Worm (Caenorhabditis elegans) whole organism, young adult: Measurements from ENCODE around the gene T28C12.6.
A peak's percentile ranks its signal among the peaks of the same experiment; 100 is the strongest.

Experiments used
- C06A6.2 ChIP-seq: fragments of 200-800 bp; sonication (Bioruptor generic); conservative IDR thresholded peaks from 2 replicates; pipeline ENCODE4 v1.3.6; 2022; ENCODE audit warnings: missing genetic modification characterization, missing compliant biosample characterization
- C17E4.6 ChIP-seq: fragments of 200-800 bp; sonication (Bioruptor generic); IDR thresholded peaks from 2 replicates; pipeline ENCODE4 v1.3.6; 2022; ENCODE audit warnings: missing genetic modification reagents, missing genetic modification characterization, missing compliant biosample characterization
- F23B12.7 ChIP-seq: sonication (generic microtip); optimal IDR thresholded peaks from 2 replicates; lab custom pipeline; 2017; ENCODE audit warnings: missing genetic modification characterization, mild to moderate bottlenecking, missing compliant biosample characterization, antibody characterized with exemption, moderate library complexity; ENCODE audit not compliant: insufficient read depth
- F49E8.2 ChIP-seq: sonication (generic microtip); optimal IDR thresholded peaks from 3 replicates; lab custom pipeline; 2017; ENCODE audit warnings: missing genetic modification characterization, mild to moderate bottlenecking, missing compliant biosample characterization, antibody characterized with exemption, moderate library complexity; ENCODE audit not compliant: insufficient read depth
- F55B11.4 ChIP-seq: sonication (generic microtip); optimal IDR thresholded peaks from 2 replicates; lab custom pipeline; 2016; ENCODE audit warnings: missing compliant biosample characterization, missing genetic modification characterization, borderline replicate concordance; ENCODE audit not compliant: insufficient read depth
- F57A8.1 ChIP-seq: fragments of 200-800 bp; sonication (Bioruptor generic); optimal IDR thresholded peaks from 2 replicates; lab custom pipeline; 2018; ENCODE audit warnings: mild to moderate bottlenecking, missing genetic modification characterization, moderate library complexity, missing compliant biosample characterization
- F57C9.4 ChIP-seq: sonication (generic microtip); optimal IDR thresholded peaks from 2 replicates; lab custom pipeline; 2017; ENCODE audit warnings: mild to moderate bottlenecking, missing genetic modification characterization, missing compliant biosample characterization
- K12H6.12 ChIP-seq: fragments of 200-800 bp; sonication (Bioruptor generic); optimal IDR thresholded peaks from 2 replicates; lab custom pipeline; 2018; ENCODE audit warnings: mild to moderate bottlenecking, missing genetic modification characterization, missing compliant biosample characterization
- T07F8.4 ChIP-seq: sonication (generic microtip); optimal IDR thresholded peaks from 2 replicates; lab custom pipeline; 2016; ENCODE audit warnings: mild to moderate bottlenecking, missing genetic modification characterization, moderate library complexity, missing compliant biosample characterization
- Y53G8AR.9 ChIP-seq: fragments of 200-800 bp; sonication (Bioruptor generic); conservative IDR thresholded peaks from 2 replicates; pipeline ENCODE4 v1.3.6; 2022; ENCODE audit warnings: missing genetic modification reagents, missing genetic modification characterization, missing compliant biosample characterization
- akir-1 ChIP-seq: fragments of 200-800 bp; sonication (Bioruptor generic); optimal IDR thresholded peaks from 2 replicates; lab custom pipeline; 2018; ENCODE audit warnings: mild to moderate bottlenecking, missing genetic modification characterization, moderate library complexity, missing compliant biosample characterization
- ama-1 ChIP-seq, 3 experiments: fragments of 150-350 bp in 1 of 3; sonication (generic microtip) in 2 of 3; optimal IDR thresholded peaks; 2 replicates each; lab custom pipeline; 2014 to 2018; ENCODE audit warnings: missing biosample characterization in 2 of 3, missing genetic modification characterization in 2 of 3, missing genetic modification reagents in 2 of 3
- aptf-2 ChIP-seq: fragments of 200-800 bp; sonication (Bioruptor generic); conservative IDR thresholded peaks from 2 replicates; pipeline ENCODE4 v1.3.6; 2022; ENCODE audit warnings: missing genetic modification reagents, missing genetic modification characterization, missing compliant biosample characterization
- attf-5 ChIP-seq: fragments of 200-800 bp; sonication (Bioruptor generic); optimal IDR thresholded peaks from 2 replicates; lab custom pipeline; 2018; ENCODE audit warnings: mild to moderate bottlenecking, missing genetic modification characterization, missing compliant biosample characterization
- ccch-3 ChIP-seq: fragments of 200-800 bp; sonication (Bioruptor generic); optimal IDR thresholded peaks from 2 replicates; lab custom pipeline; 2018; ENCODE audit warnings: mild to moderate bottlenecking, missing genetic modification characterization, missing compliant biosample characterization
- ceh-79 ChIP-seq: sonication (generic microtip); optimal IDR thresholded peaks from 2 replicates; lab custom pipeline; 2017; ENCODE audit warnings: mild to moderate bottlenecking, missing genetic modification characterization, missing compliant biosample characterization
- dox-1 ChIP-seq: fragments of 200-800 bp; sonication (Bioruptor generic); IDR thresholded peaks from 2 replicates; pipeline ENCODE4 v1.3.6; 2022; ENCODE audit warnings: missing genetic modification reagents, missing genetic modification characterization, missing compliant biosample characterization
- dpff-1 ChIP-seq: sonication (generic microtip); optimal IDR thresholded peaks from 2 replicates; lab custom pipeline; 2017; ENCODE audit warnings: mild to moderate bottlenecking, missing genetic modification characterization, missing compliant biosample characterization
- dpl-1 ChIP-seq: fragments of 150-350 bp; optimal IDR thresholded peaks from 2 replicates; lab custom pipeline; 2014; ENCODE audit warnings: missing biosample characterization, missing genetic modification reagents, missing genetic modification characterization
- efl-1 ChIP-seq: fragments of 150-350 bp; optimal IDR thresholded peaks from 2 replicates; lab custom pipeline; 2014; ENCODE audit warnings: missing biosample characterization, missing genetic modification reagents, missing genetic modification characterization
- egl-18 ChIP-seq: fragments of 200-800 bp; sonication (Bioruptor generic); IDR thresholded peaks from 2 replicates; pipeline ENCODE4 v1.3.6; 2022; ENCODE audit warnings: missing genetic modification reagents, missing genetic modification characterization, missing compliant biosample characterization
- egrh-3 ChIP-seq: fragments of 200-800 bp; sonication (Bioruptor generic); IDR thresholded peaks from 2 replicates; pipeline ENCODE4 v1.3.6; 2022; ENCODE audit warnings: missing genetic modification reagents, missing genetic modification characterization, missing compliant biosample characterization
- ekl-4 ChIP-seq: fragments of 200-800 bp; sonication (Bioruptor generic); IDR thresholded peaks from 2 replicates; pipeline ENCODE4 v1.3.6; 2022; ENCODE audit warnings: missing genetic modification reagents, missing genetic modification characterization, missing compliant biosample characterization
- gei-17 ChIP-seq: fragments of 200-800 bp; sonication (Bioruptor generic); optimal IDR thresholded peaks from 2 replicates; lab custom pipeline; 2018; ENCODE audit warnings: mild to moderate bottlenecking, missing genetic modification characterization, missing compliant biosample characterization
- hmg-1.2 ChIP-seq: fragments of 200-800 bp; sonication (Bioruptor generic); IDR thresholded peaks from 2 replicates; pipeline ENCODE4 v1.3.6; 2022; ENCODE audit warnings: missing genetic modification reagents, missing genetic modification characterization, missing compliant biosample characterization
- let-607 ChIP-seq, 2 experiments: fragments of 200-800 bp in 1 of 2; sonication (Bioruptor generic) in 1 of 2; sonication (generic microtip) in 1 of 2; optimal IDR thresholded peaks; 2 replicates each; lab custom pipeline; 2016 to 2018; ENCODE audit warnings: mild to moderate bottlenecking in 2 of 2, missing compliant biosample characterization in 2 of 2, missing genetic modification characterization in 2 of 2, moderate library complexity in 2 of 2, missing genotype in 1 of 2
- lin-26 ChIP-seq: fragments of 200-800 bp; sonication (Bioruptor generic); IDR thresholded peaks from 2 replicates; pipeline ENCODE4 v1.3.6; 2022; ENCODE audit warnings: missing genetic modification reagents, missing genetic modification characterization, missing compliant biosample characterization
- lin-35 ChIP-seq, 3 experiments: fragments of 150-350 bp in 2 of 3; sonication (generic microtip) in 1 of 3; optimal IDR thresholded peaks; 2 replicates each; lab custom pipeline; 2014 to 2018; ENCODE audit warnings: missing biosample characterization in 3 of 3, missing genetic modification characterization in 3 of 3, missing genetic modification reagents in 3 of 3
- lin-40 ChIP-seq: sonication (generic microtip); optimal IDR thresholded peaks from 2 replicates; lab custom pipeline; 2016; ENCODE audit warnings: missing genetic modification characterization, mild to moderate bottlenecking, missing compliant biosample characterization, missing genotype, missing genetic modification reagents
- lin-54 ChIP-seq: fragments of 200-800 bp; sonication (Bioruptor generic); optimal IDR thresholded peaks from 2 replicates; lab custom pipeline; 2018; ENCODE audit warnings: mild to moderate bottlenecking, missing genetic modification characterization, missing compliant biosample characterization
- lir-1 ChIP-seq: fragments of 200-800 bp; sonication (Bioruptor generic); conservative IDR thresholded peaks from 2 replicates; pipeline ENCODE4 v1.3.6; 2022; ENCODE audit warnings: missing genetic modification reagents, missing genetic modification characterization, missing compliant biosample characterization
- madf-10 ChIP-seq: sonication (generic microtip); optimal IDR thresholded peaks from 2 replicates; lab custom pipeline; 2016; ENCODE audit warnings: mild to moderate bottlenecking, missing genetic modification characterization, missing compliant biosample characterization
- madf-6 ChIP-seq: fragments of 200-800 bp; sonication (Bioruptor generic); IDR thresholded peaks from 2 replicates; pipeline ENCODE4 v1.3.6; 2022; ENCODE audit warnings: missing genetic modification reagents, missing genetic modification characterization, missing compliant biosample characterization
- mel-28 ChIP-seq: sonication (generic microtip); optimal IDR thresholded peaks from 2 replicates; lab custom pipeline; 2016; ENCODE audit warnings: borderline replicate concordance, mild to moderate bottlenecking, missing genetic modification characterization, missing compliant biosample characterization
- mxl-1 ChIP-seq: sonication (generic microtip); optimal IDR thresholded peaks from 2 replicates; lab custom pipeline; 2016; ENCODE audit warnings: missing genetic modification characterization, missing compliant biosample characterization
- nfyb-1 ChIP-seq: fragments of 200-800 bp; sonication (Bioruptor generic); IDR thresholded peaks from 2 replicates; pipeline ENCODE4 v1.3.6; 2022; ENCODE audit warnings: missing genetic modification reagents, missing genetic modification characterization, missing compliant biosample characterization
- nhr-120 ChIP-seq: fragments of 200-800 bp; sonication (Bioruptor generic); IDR thresholded peaks from 2 replicates; pipeline ENCODE4 v1.3.6; 2022; ENCODE audit warnings: missing genetic modification characterization, missing compliant biosample characterization
- nhr-27 ChIP-seq: fragments of 200-800 bp; sonication (Bioruptor generic); optimal IDR thresholded peaks from 2 replicates; lab custom pipeline; 2018; ENCODE audit warnings: mild to moderate bottlenecking, missing genetic modification characterization, moderate library complexity, missing compliant biosample characterization
- pha-4 ChIP-seq: fragments of 150-350 bp; sonication (generic microtip); optimal IDR thresholded peaks from 2 replicates; lab custom pipeline; 2014; ENCODE audit warnings: missing biosample characterization, missing genetic modification reagents, missing genetic modification characterization
- rec-8 ChIP-seq, 2 experiments: sonication (generic microtip); optimal IDR thresholded peaks; 2 replicates each; lab custom pipeline; 2016; ENCODE audit warnings: mild to moderate bottlenecking in 2 of 2, missing genetic modification characterization in 2 of 2, missing genetic modification reagents in 2 of 2, missing genotype in 2 of 2, missing biosample characterization in 1 of 2, missing compliant biosample characterization in 1 of 2, moderate library complexity in 1 of 2
- sdz-38 ChIP-seq: sonication (generic microtip); optimal IDR thresholded peaks from 2 replicates; lab custom pipeline; 2016; ENCODE audit warnings: missing genotype, missing genetic modification characterization, missing compliant biosample characterization
- tbp1 ChIP-seq: fragments of 200-800 bp; sonication (Bioruptor generic); optimal IDR thresholded peaks from 2 replicates; lab custom pipeline; 2018; ENCODE audit warnings: mild to moderate bottlenecking, missing genetic modification characterization, missing compliant biosample characterization
- tlf-1 ChIP-seq: fragments of 200-800 bp; sonication (Bioruptor generic); optimal IDR thresholded peaks from 2 replicates; lab custom pipeline; 2018; ENCODE audit warnings: mild to moderate bottlenecking, missing genetic modification characterization, missing compliant biosample characterization
- unc-130 ChIP-seq: sonication (generic microtip); optimal IDR thresholded peaks from 2 replicates; lab custom pipeline; 2016; ENCODE audit warnings: missing genetic modification reagents, missing genetic modification characterization, missing compliant biosample characterization
- zim-3 ChIP-seq: sonication (generic microtip); optimal IDR thresholded peaks from 2 replicates; lab custom pipeline; 2017; ENCODE audit warnings: mild to moderate bottlenecking, missing genetic modification characterization, moderate library complexity, missing compliant biosample characterization
- ztf-18 ChIP-seq: sonication (generic microtip); optimal IDR thresholded peaks from 2 replicates; lab custom pipeline; 2016; ENCODE audit warnings: missing genotype, mild to moderate bottlenecking, missing genetic modification characterization, missing compliant biosample characterization
- ztf-25 ChIP-seq: fragments of 200-800 bp; sonication (Bioruptor generic); IDR thresholded peaks from 2 replicates; pipeline ENCODE4 v1.3.6; 2022; ENCODE audit warnings: missing genetic modification reagents, missing genetic modification characterization, missing compliant biosample characterization
- ztf-28 ChIP-seq: fragments of 200-800 bp; sonication (Bioruptor generic); IDR thresholded peaks from 2 replicates; pipeline ENCODE4 v1.3.6; 2022; ENCODE audit warnings: missing genetic modification reagents, missing genetic modification characterization, missing compliant biosample characterization

The T28C12.6 gene

ce11 chrV:6326394-6326793 is 9.5 kb downstream of the T28C12.6 start (continued):
- TF ChIP-seq nfyb-1 (GFP tag; lab: Robert Waterston, UW) (peak; percentile 71; the same call in 1 of the 2 replicates), zim-3 (no peak), akir-1 (GFP tag; lab: Kevin White, UChicago) (no peak), ccch-3 (GFP tag; lab: Kevin White, UChicago) (no peak), C06A6.2 (GFP tag; lab: Robert Waterston, UW) (0 out of 2 replicates have a peak, but pooled peaks have one; percentile 25), nhr-120 (GFP tag; lab: Robert Waterston, UW) (no peak), madf-6 (no peak), F49E8.2 (tag; lab: Kevin White, UChicago) (no peak), lin-26 (GFP tag; lab: Robert Waterston, UW) (peak; percentile 86), F57A8.1 (GFP tag; lab: Kevin White, UChicago) (no peak), F23B12.7 (tag; lab: Kevin White, UChicago) (no peak), rec-8 (tag; optimal IDR thresholded peaks at IDR 0.05; lab: Kevin White, UChicago) (no peak), let-607 (tag; optimal IDR thresholded peaks at IDR 0.05; lab: Kevin White, UChicago) (no peak), ekl-4 (GFP tag; lab: Robert Waterston, UW) (peak; percentile 62; the same call in 1 of the 2 replicates), ztf-25 (GFP tag; lab: Robert Waterston, UW) (no peak), unc-130 (GFP tag; lab: Kevin White, UChicago) (no peak), hmg-1.2 (GFP tag; lab: Robert Waterston, UW) (peak; percentile 10; the same call in 1 of the 2 replicates), ztf-28 (GFP tag; lab: Robert Waterston, UW) (no peak), pha-4 (tag; lab: Kevin White, UChicago) (no peak), Y53G8AR.9 (GFP tag; lab: Robert Waterston, UW) (peak; percentile 72; the same call in 1 of the 2 replicates), aptf-2 (GFP tag; lab: Robert Waterston, UW) (no peak), tbp1 (no peak), attf-5 (no peak), tlf-1 (GFP tag; lab: Kevin White, UChicago) (no peak), lin-54 (GFP tag; lab: Kevin White, UChicago) (no peak), sdz-38 (no peak), dpff-1 (tag; lab: Kevin White, UChicago) (peak; percentile 16), egl-18 (GFP tag; lab: Robert Waterston, UW) (no peak), K12H6.12 (tag; lab: Kevin White, UChicago) (no peak), T07F8.4 (tag; lab: Kevin White, UChicago) (no peak), gei-17 (GFP tag; lab: Kevin White, UChicago) (no peak), lir-1 (GFP tag; lab: Robert Waterston, UW) (no peak), ztf-18 (no peak), dox-1 (GFP tag; lab: Robert Waterston, UW) (peak; percentile 46), lin-40 (tag; lab: Kevin White, UChicago) (no peak), lin-35 (GFP tag; optimal IDR thresholded peaks at IDR 0.05; lab: Kevin White, UChicago) (peak in 1 of 3 experiments; percentile 34), efl-1 (GFP tag; lab: Kevin White, UChicago) (no peak), ceh-79 (no peak), C17E4.6 (no peak), madf-10 (tag; lab: Kevin White, UChicago) (no peak), dpl-1 (GFP tag; lab: Kevin White, UChicago) (no peak), nhr-27 (no peak), F57C9.4 (tag; lab: Kevin White, UChicago) (no peak), mxl-1 (no peak), F55B11.4 (tag; lab: Kevin White, UChicago) (no peak), egrh-3 (no peak), mel-28 (no peak), ama-1 (optimal IDR thresholded peaks at IDR 0.05; lab: Kevin White, UChicago) (peak; percentile 50), ama-1 (GFP tag; optimal IDR thresholded peaks at IDR 0.05; lab: Kevin White, UChicago) (no peak)
